Worm (Caenorhabditis elegans) whole organism, L2 larva: ENCODE data around the gene K11H3.2.

Experiments
- C34F6.9 ChIP-seq: fragments of 150-350 bp; optimal IDR thresholded peaks from 2 replicates; lab custom pipeline; 2014; ENCODE audit warnings: missing biosample characterization, missing genetic modification characterization
- F13H6.1 ChIP-seq: sonication (generic microtip); optimal IDR thresholded peaks from 2 replicates; lab custom pipeline; 2016; ENCODE audit warnings: missing genetic modification characterization, missing compliant biosample characterization
- Y55F3AM.14 ChIP-seq: fragments of 200-800 bp; sonication (Bioruptor generic); optimal IDR thresholded peaks from 2 replicates; lab custom pipeline; 2018; ENCODE audit warnings: mild to moderate bottlenecking, missing genetic modification characterization, missing compliant biosample characterization
- alr-1 ChIP-seq: fragments of 150-350 bp; optimal IDR thresholded peaks from 2 replicates; lab custom pipeline; 2014; ENCODE audit warnings: missing biosample characterization, missing genetic modification characterization
- ama-1 ChIP-seq: fragments of 150-350 bp; optimal IDR thresholded peaks from 2 replicates; lab custom pipeline; 2018; ENCODE audit warnings: inconsistent platforms
- blmp-1 ChIP-seq: sonication (generic microtip); optimal IDR thresholded peaks from 2 replicates; lab custom pipeline; 2017; ENCODE audit warnings: missing genetic modification characterization, mild to moderate bottlenecking, missing compliant biosample characterization, antibody characterized with exemption, moderate library complexity; ENCODE audit not compliant: insufficient read depth
- ceh-16 ChIP-seq: fragments of 150-350 bp; optimal IDR thresholded peaks from 2 replicates; lab custom pipeline; 2014; ENCODE audit warnings: missing biosample characterization, missing genetic modification characterization
- ceh-82 ChIP-seq: fragments of 150-350 bp; optimal IDR thresholded peaks from 2 replicates; lab custom pipeline; 2014; ENCODE audit warnings: missing biosample characterization, missing genetic modification characterization
- crh-2 ChIP-seq: sonication (generic microtip); optimal IDR thresholded peaks from 2 replicates; lab custom pipeline; 2017; ENCODE audit warnings: missing biosample characterization, missing genetic modification characterization
- dmd-4 ChIP-seq: sonication (generic microtip); optimal IDR thresholded peaks from 2 replicates; lab custom pipeline; 2017; ENCODE audit warnings: missing biosample characterization, missing genetic modification characterization
- egl-27 ChIP-seq: sonication (generic microtip); optimal IDR thresholded peaks from 3 replicates; lab custom pipeline; 2017; ENCODE audit warnings: missing biosample characterization, missing genetic modification reagents, missing genetic modification characterization
- elt-1 ChIP-seq: fragments of 150-350 bp; optimal IDR thresholded peaks from 2 replicates; lab custom pipeline; 2014; ENCODE audit warnings: missing biosample characterization, missing genetic modification characterization
- fos-1 ChIP-seq: fragments of 150-350 bp; optimal IDR thresholded peaks from 2 replicates; lab custom pipeline; 2014; ENCODE audit warnings: missing biosample characterization, missing genetic modification characterization
- gmeb-1 ChIP-seq: fragments of 150-350 bp; optimal IDR thresholded peaks from 2 replicates; lab custom pipeline; 2014; ENCODE audit warnings: missing biosample characterization, missing genetic modification characterization
- lin-11 ChIP-seq: fragments of 150-350 bp; sonication (generic microtip); optimal IDR thresholded peaks from 2 replicates; lab custom pipeline; 2014; ENCODE audit warnings: missing biosample characterization, missing genetic modification characterization, inconsistent platforms, mixed read lengths
- lin-13 ChIP-seq: fragments of 150-350 bp; optimal IDR thresholded peaks from 2 replicates; lab custom pipeline; 2014; ENCODE audit warnings: missing biosample characterization, missing genetic modification reagents, missing genetic modification characterization
- lin-39 ChIP-seq: fragments of 150-350 bp; optimal IDR thresholded peaks from 2 replicates; lab custom pipeline; 2014; ENCODE audit warnings: missing biosample characterization, missing genetic modification reagents, missing genetic modification characterization
- lsy-2 ChIP-seq, 2 experiments: fragments of 150-350 bp in 1 of 2; sonication (generic microtip) in 1 of 2; optimal IDR thresholded peaks; 2 replicates each; lab custom pipeline; 2014 to 2017; ENCODE audit warnings: missing biosample characterization in 2 of 2, missing genetic modification characterization in 2 of 2
- mbf-1 ChIP-seq: sonication (generic microtip); optimal IDR thresholded peaks from 2 replicates; lab custom pipeline; 2017; ENCODE audit warnings: missing biosample characterization, missing genetic modification characterization
- mdl-1 ChIP-seq, 2 experiments: fragments of 150-350 bp in 1 of 2; sonication (generic microtip) in 1 of 2; optimal IDR thresholded peaks; 2 replicates each; lab custom pipeline; 2017; ENCODE audit warnings: missing biosample characterization in 2 of 2, missing genetic modification characterization in 2 of 2
- nhr-11 ChIP-seq: fragments of 150-350 bp; optimal IDR thresholded peaks from 2 replicates; lab custom pipeline; 2014; ENCODE audit warnings: missing biosample characterization, missing genetic modification characterization
- nhr-129 ChIP-seq: fragments of 150-350 bp; optimal IDR thresholded peaks from 2 replicates; lab custom pipeline; 2014; ENCODE audit warnings: missing biosample characterization, missing genetic modification characterization
- nhr-21 ChIP-seq: fragments of 150-350 bp; optimal IDR thresholded peaks from 2 replicates; lab custom pipeline; 2014; ENCODE audit warnings: missing biosample characterization, missing genetic modification characterization
- nhr-237 ChIP-seq: fragments of 150-350 bp; optimal IDR thresholded peaks from 2 replicates; lab custom pipeline; 2014; ENCODE audit warnings: missing biosample characterization, missing genetic modification characterization
- nhr-25 ChIP-seq: fragments of 150-350 bp; sonication (generic microtip); optimal IDR thresholded peaks from 3 replicates; lab custom pipeline; 2014; ENCODE audit warnings: missing biosample characterization, missing genetic modification characterization
- nhr-6 ChIP-seq: fragments of 150-350 bp; optimal IDR thresholded peaks from 2 replicates; lab custom pipeline; 2014; ENCODE audit warnings: missing biosample characterization, missing genetic modification characterization
- sem-4 ChIP-seq: fragments of 150-350 bp; optimal IDR thresholded peaks from 2 replicates; lab custom pipeline; 2014; ENCODE audit warnings: missing biosample characterization, missing genetic modification reagents, missing genetic modification characterization
- sma-3 ChIP-seq: sonication (generic microtip); optimal IDR thresholded peaks from 2 replicates; lab custom pipeline; 2016; ENCODE audit warnings: missing genetic modification reagents, missing genetic modification characterization, missing compliant biosample characterization
- sma-9 ChIP-seq, 2 experiments: fragments of 150-350 bp in 1 of 2; sonication (generic microtip) in 1 of 2; optimal IDR thresholded peaks; 2 replicates each; lab custom pipeline; 2014 to 2016; ENCODE audit warnings: missing genetic modification characterization in 2 of 2, mild to moderate bottlenecking in 1 of 2, missing biosample characterization in 1 of 2, missing compliant biosample characterization in 1 of 2, missing genetic modification reagents in 1 of 2, moderate library complexity in 1 of 2
- unc-39 ChIP-seq: fragments of 150-350 bp; optimal IDR thresholded peaks from 2 replicates; lab custom pipeline; 2014; ENCODE audit warnings: missing biosample characterization, missing genetic modification characterization
- unc-55 ChIP-seq: fragments of 150-350 bp; sonication (generic microtip); optimal IDR thresholded peaks from 3 replicates; lab custom pipeline; 2014; ENCODE audit warnings: missing biosample characterization, missing genetic modification reagents, missing genetic modification characterization
- unc-62 ChIP-seq: fragments of 150-350 bp; optimal IDR thresholded peaks from 2 replicates; lab custom pipeline; 2014; ENCODE audit warnings: missing biosample characterization, missing genetic modification reagents, missing genetic modification characterization
- ztf-1 ChIP-seq: fragments of 200-800 bp; sonication (Bioruptor generic); conservative IDR thresholded peaks from 2 replicates; pipeline ENCODE4 v1.3.6; 2022; ENCODE audit warnings: missing genetic modification characterization, missing compliant biosample characterization
- ztf-4 ChIP-seq: fragments of 150-350 bp; optimal IDR thresholded peaks from 2 replicates; lab custom pipeline; 2014; ENCODE audit warnings: missing biosample characterization, missing genetic modification characterization

K11H3.2 gene

ce11 chrIII:9817087-9817612, 29.0 kb upstream of the K11H3.2 start, which contains the start of gene cnx-1:
Gene cnx-1 (minus strand): TSS chrIII:9817137.
- TF ChIP-seq mbf-1 (tag; lab: Kevin White, UChicago) (no peak), ceh-16 (no peak), C34F6.9 (peak; percentile 51), lsy-2 (tag; optimal IDR thresholded peaks at IDR 0.05; lab: Kevin White, UChicago) (peak; percentile 11), unc-55 (peak; percentile 49), crh-2 (peak; percentile 10), ama-1 (lab: Kevin White, UChicago) (peak; percentile 31), elt-1 (tag; lab: Kevin White, UChicago) (no peak), nhr-21 (tag; lab: Kevin White, UChicago) (no peak), lin-11 (peak; percentile 34), dmd-4 (tag; lab: Kevin White, UChicago) (no peak), nhr-129 (tag; lab: Kevin White, UChicago) (peak; percentile 52), F13H6.1 (tag; lab: Kevin White, UChicago) (peak; percentile 1), ztf-4 (tag; lab: Kevin White, UChicago) (peak; percentile 21), nhr-11 (tag; lab: Kevin White, UChicago) (no peak), unc-39 (tag; lab: Kevin White, UChicago) (no peak), nhr-25 (tag; lab: Kevin White, UChicago) (no peak), alr-1 (tag; lab: Kevin White, UChicago) (no peak), ztf-1 (GFP tag; lab: Robert Waterston, UW) (no peak)

ce11 chrIII:9817894-9818293, 28.3 kb upstream of the K11H3.2 start:
- TF ChIP-seq nhr-25 (tag; lab: Kevin White, UChicago): no peak
- peak in 1 of 2 experiments; percentile 70 for TF ChIP-seq lsy-2 (tag; optimal IDR thresholded peaks at IDR 0.05; lab: Kevin White, UChicago)

- TF ChIP-seq gmeb-1 (tag; lab: Kevin White, UChicago) (peak; percentile 65), elt-1 (tag; lab: Kevin White, UChicago) (no peak), F13H6.1 (tag; lab: Kevin White, UChicago) (peak; percentile 55), blmp-1 (tag; lab: Kevin White, UChicago) (peak; percentile 4), sem-4 (peak; percentile 71), lsy-2 (tag; optimal IDR thresholded peaks at IDR 0.05; lab: Kevin White, UChicago) (peak; percentile 42 to 75), dmd-4 (tag; lab: Kevin White, UChicago) (no peak), mdl-1 (tag; optimal IDR thresholded peaks at IDR 0.05; lab: Kevin White, UChicago) (peak in 1 of 2 experiments; percentile 79), sma-3 (peak; percentile 72), nhr-6 (no peak), lin-11 (peak; percentile 41), sma-9 (GFP tag; optimal IDR thresholded peaks at IDR 0.05; lab: Kevin White, UChicago) (peak; percentile 42), sma-9 (tag; optimal IDR thresholded peaks at IDR 0.05; lab: Kevin White, UChicago) (no peak), C34F6.9 (peak; percentile 82), Y55F3AM.14 (GFP tag; lab: Kevin White, UChicago) (no peak), nhr-25 (tag; lab: Kevin White, UChicago) (peak; percentile 67), crh-2 (peak; percentile 53), unc-55 (peak; percentile 56), nhr-21 (tag; lab: Kevin White, UChicago) (peak; percentile 48), ztf-4 (tag; lab: Kevin White, UChicago) (peak; percentile 0), nhr-129 (tag; lab: Kevin White, UChicago) (peak; percentile 91), ama-1 (lab: Kevin White, UChicago) (no peak), fos-1 (tag; lab: Kevin White, UChicago) (peak; percentile 12), lin-13 (GFP tag; lab: Kevin White, UChicago) (peak; percentile 51), nhr-11 (tag; lab: Kevin White, UChicago) (no peak)
Measured at ce11 chrIII:9818763-9819162, 27.4 kb upstream of the K11H3.2 start, which contains the start of gene panl-3. Gene panl-3 (plus strand): TSS chrIII:9819056.

- TF ChIP-seq nhr-237 (no peak), egl-27 (tag; lab: Kevin White, UChicago) (no peak), unc-62 (GFP tag; lab: Kevin White, UChicago) (no peak), nhr-21 (tag; lab: Kevin White, UChicago) (no peak), lin-39 (tag; lab: Kevin White, UChicago) (no peak), C34F6.9 (no peak), nhr-6 (no peak), nhr-25 (tag; lab: Kevin White, UChicago) (no peak), lin-11 (no peak), ceh-82 (no peak), gmeb-1 (tag; lab: Kevin White, UChicago) (no peak), Y55F3AM.14 (GFP tag; lab: Kevin White, UChicago) (no peak), crh-2 (no peak), dmd-4 (tag; lab: Kevin White, UChicago) (no peak), ama-1 (lab: Kevin White, UChicago) (no peak), elt-1 (tag; lab: Kevin White, UChicago) (no peak)
- TF ChIP-seq, all 48 proteins: peak for 0
Measured at ce11 chrIII:9822942-9823341, 23.3 kb upstream of the K11H3.2 start, which contains the start of gene arl-5. Gene arl-5 (plus strand): TSS chrIII:9823242.
